Worm (Caenorhabditis elegans): ENCODE data around the gene cam-1.

cam-1 gene

ce11 chrII:9273984-9274383, 36.1 kb downstream of the cam-1 start (continued):
- TF ChIP-seq lim-6 (tag; optimal IDR thresholded peaks at IDR 0.05) (no peak), ceh-2 (tag; optimal IDR thresholded peaks at IDR 0.05) (no peak), ceh-34 (tag; optimal IDR thresholded peaks at IDR 0.05) (peak; percentile 39), tbx-2 (tag; optimal IDR thresholded peaks at IDR 0.05) (peak; percentile 53), sox-4 (tag; optimal IDR thresholded peaks at IDR 0.05) (no peak), K09A11.1 (tag; optimal IDR thresholded peaks at IDR 0.05; ENCODE audit: insufficient read depth) (no peak), fkh-6 (tag; optimal IDR thresholded peaks at IDR 0.05) (no peak), ttx-3 (tag; optimal IDR thresholded peaks at IDR 0.05) (no peak), hlh-6 (tag; optimal IDR thresholded peaks at IDR 0.05) (no peak), mec-3 (tag; optimal IDR thresholded peaks at IDR 0.05; ENCODE audit: borderline replicate concordance) (no peak), pha-2 (tag; optimal IDR thresholded peaks at IDR 0.05) (no peak), odd-2 (tag; optimal IDR thresholded peaks at IDR 0.05) (no peak), syd-9 (tag; optimal IDR thresholded peaks at IDR 0.05) (no peak), rnt-1 (tag; optimal IDR thresholded peaks at IDR 0.05) (peak; percentile 37), hlh-15 (tag; optimal IDR thresholded peaks at IDR 0.05) (no peak)

ce11 chrII:9272942-9273341, 37.2 kb downstream of the cam-1 start, which contains the start of gene C01G6.4:
C01G6.4 (minus strand) TSS chrII:9273042.
- TF ChIP-seq elt-4 (tag; optimal IDR thresholded peaks at IDR 0.05) (no peak), ceh-9 (tag; optimal IDR thresholded peaks at IDR 0.05) (no peak), hlh-30 (tag; optimal IDR thresholded peaks at IDR 0.05; ENCODE audit: insufficient read depth) (no peak), nhr-11 (tag; optimal IDR thresholded peaks at IDR 0.05) (no peak), ceh-6 (GFP tag; optimal IDR thresholded peaks at IDR 0.05) (no peak), pqm-1 (tag; optimal IDR thresholded peaks at IDR 0.05) (no peak), che-1 (tag; optimal IDR thresholded peaks at IDR 0.05) (no peak), hlh-6 (tag; optimal IDR thresholded peaks at IDR 0.05) (no peak), tbx-7 (tag; optimal IDR thresholded peaks at IDR 0.05) (no peak), ahr-1 (tag; optimal IDR thresholded peaks at IDR 0.05) (no peak), sox-2 (GFP tag; IDR thresholded peaks at IDR 0.05) (no peak), ceh-34 (tag; optimal IDR thresholded peaks at IDR 0.05) (no peak), syd-9 (tag; optimal IDR thresholded peaks at IDR 0.05) (no peak), ama-1 (optimal IDR thresholded peaks at IDR 0.05) (no peak)

ce11 chrII:9271285-9271684, 38.8 kb downstream of the cam-1 start:
- no peak for TF ChIP-seq dve-1 (tag; optimal IDR thresholded peaks at IDR 0.05)
- no peak for TF ChIP-seq unc-42 (tag; optimal IDR thresholded peaks at IDR 0.05)
- TF ChIP-seq mec-3 (tag; optimal IDR thresholded peaks at IDR 0.05; ENCODE audit: borderline replicate concordance) = no peak
- no peak for TF ChIP-seq ceh-24 (tag; optimal IDR thresholded peaks at IDR 0.05)
- TF ChIP-seq unc-55 (GFP tag; optimal IDR thresholded peaks at IDR 0.05) = no peak
- no peak for TF ChIP-seq pha-2 (tag; optimal IDR thresholded peaks at IDR 0.05)
- no peak for TF ChIP-seq ama-1 (optimal IDR thresholded peaks at IDR 0.05)
- TF ChIP-seq zip-5 (tag; optimal IDR thresholded peaks at IDR 0.05) = no peak
- no peak for TF ChIP-seq unc-3 (GFP tag; conservative IDR thresholded peaks at IDR 0.05)
- TF ChIP-seq unc-3 (tag; optimal IDR thresholded peaks at IDR 0.05) = no peak

ce11 chrII:9269588-9269987, 40.5 kb downstream of the cam-1 start, which contains the start of gene C01G6.3:
C01G6.3 (plus strand) TSS chrII:9269888.
- TF ChIP-seq fkh-10 (GFP tag; optimal IDR thresholded peaks at IDR 0.05) = no peak
- no peak for TF ChIP-seq ahr-1 (tag; optimal IDR thresholded peaks at IDR 0.05)
- TF ChIP-seq madf-2 (tag; optimal IDR thresholded peaks at IDR 0.05) = no peak
- TF ChIP-seq mec-3 (tag; optimal IDR thresholded peaks at IDR 0.05; ENCODE audit: borderline replicate concordance) = no peak
- TF ChIP-seq hlh-13 (GFP tag; optimal IDR thresholded peaks at IDR 0.05) = no peak
- TF ChIP-seq sox-2 (GFP tag; IDR thresholded peaks at IDR 0.05) = no peak
- TF ChIP-seq pag-3 (tag; optimal IDR thresholded peaks at IDR 0.05; ENCODE audit: borderline replicate concordance) = no peak
- no peak for TF ChIP-seq fax-1 (tag; optimal IDR thresholded peaks at IDR 0.05)
- no peak for TF ChIP-seq unc-86 (tag; optimal IDR thresholded peaks at IDR 0.05)
- no peak for TF ChIP-seq dve-1 (tag; optimal IDR thresholded peaks at IDR 0.05)
- TF ChIP-seq elt-2 (tag; optimal IDR thresholded peaks at IDR 0.05) = no peak
